Worm (Caenorhabditis elegans) whole organism, young adult: ENCODE results near the gene cdr-3.

Source experiments
- B0019.2 ChIP-seq: fragments of 200-800 bp; sonication (Bioruptor generic); conservative IDR thresholded peaks from 2 replicates; pipeline ENCODE4 v1.3.6; 2022; ENCODE audit warnings: missing genetic modification reagents, missing genetic modification characterization, missing compliant biosample characterization
- B0336.3 ChIP-seq: fragments of 200-800 bp; sonication (Bioruptor generic); IDR thresholded peaks from 2 replicates; pipeline ENCODE4 v1.3.6; 2022; ENCODE audit warnings: missing genetic modification characterization, missing compliant biosample characterization
- C17E4.6 ChIP-seq: fragments of 200-800 bp; sonication (Bioruptor generic); IDR thresholded peaks from 2 replicates; pipeline ENCODE4 v1.3.6; 2022; ENCODE audit warnings: missing genetic modification reagents, missing genetic modification characterization, missing compliant biosample characterization
- F37B4.10 ChIP-seq: fragments of 200-800 bp; sonication (Bioruptor generic); IDR thresholded peaks from 2 replicates; pipeline ENCODE4 v1.3.6; 2022; ENCODE audit warnings: missing genetic modification characterization, missing compliant biosample characterization
- F57A8.1 ChIP-seq: fragments of 200-800 bp; sonication (Bioruptor generic); optimal IDR thresholded peaks from 2 replicates; lab custom pipeline; 2018; ENCODE audit warnings: mild to moderate bottlenecking, missing genetic modification characterization, moderate library complexity, missing compliant biosample characterization
- K12H6.12 ChIP-seq: fragments of 200-800 bp; sonication (Bioruptor generic); optimal IDR thresholded peaks from 2 replicates; lab custom pipeline; 2018; ENCODE audit warnings: mild to moderate bottlenecking, missing genetic modification characterization, missing compliant biosample characterization
- T07F8.4 ChIP-seq: sonication (generic microtip); optimal IDR thresholded peaks from 2 replicates; lab custom pipeline; 2016; ENCODE audit warnings: mild to moderate bottlenecking, missing genetic modification characterization, moderate library complexity, missing compliant biosample characterization
- T26A5.8 ChIP-seq: sonication (generic microtip); optimal IDR thresholded peaks from 2 replicates; lab custom pipeline; 2016; ENCODE audit warnings: missing genetic modification characterization, missing compliant biosample characterization
- Y53G8AR.9 ChIP-seq: fragments of 200-800 bp; sonication (Bioruptor generic); conservative IDR thresholded peaks from 2 replicates; pipeline ENCODE4 v1.3.6; 2022; ENCODE audit warnings: missing genetic modification reagents, missing genetic modification characterization, missing compliant biosample characterization
- Y79H2A.3 ChIP-seq: fragments of 200-800 bp; sonication (Bioruptor generic); conservative IDR thresholded peaks from 2 replicates; pipeline ENCODE4 v1.3.6; 2022; ENCODE audit warnings: missing genetic modification reagents, missing genetic modification characterization, missing compliant biosample characterization
- bed-2 ChIP-seq: fragments of 200-800 bp; sonication (Bioruptor generic); IDR thresholded peaks from 2 replicates; pipeline ENCODE4 v1.3.6; 2022; ENCODE audit warnings: missing genetic modification reagents, missing genetic modification characterization, missing compliant biosample characterization
- ccch-3 ChIP-seq: fragments of 200-800 bp; sonication (Bioruptor generic); optimal IDR thresholded peaks from 2 replicates; lab custom pipeline; 2018; ENCODE audit warnings: mild to moderate bottlenecking, missing genetic modification characterization, missing compliant biosample characterization
- cebp-1 ChIP-seq, 2 experiments: fragments of 200-800 bp in 1 of 2; sonication (Bioruptor generic) in 1 of 2; sonication (generic microtip) in 1 of 2; IDR thresholded peaks in 1 of 2; optimal IDR thresholded peaks in 1 of 2; 2 replicates each; pipeline versions ENCODE4 v1.3.6 to Lab custom; 2017 to 2022; ENCODE audit warnings: missing compliant biosample characterization in 2 of 2, missing genetic modification characterization in 2 of 2, mild to moderate bottlenecking in 1 of 2, missing genetic modification reagents in 1 of 2, moderate library complexity in 1 of 2
- ceh-27 ChIP-seq: fragments of 200-800 bp; sonication (Bioruptor generic); optimal IDR thresholded peaks from 2 replicates; lab custom pipeline; 2018; ENCODE audit warnings: mild to moderate bottlenecking, missing genetic modification characterization, moderate library complexity, missing compliant biosample characterization
- dpff-1 ChIP-seq: sonication (generic microtip); optimal IDR thresholded peaks from 2 replicates; lab custom pipeline; 2017; ENCODE audit warnings: mild to moderate bottlenecking, missing genetic modification characterization, missing compliant biosample characterization
- egl-18 ChIP-seq: fragments of 200-800 bp; sonication (Bioruptor generic); IDR thresholded peaks from 2 replicates; pipeline ENCODE4 v1.3.6; 2022; ENCODE audit warnings: missing genetic modification reagents, missing genetic modification characterization, missing compliant biosample characterization
- egl-44 ChIP-seq: fragments of 200-800 bp; sonication (Bioruptor generic); IDR thresholded peaks from 2 replicates; pipeline ENCODE4 v1.3.6; 2022; ENCODE audit warnings: missing genetic modification reagents, missing genetic modification characterization, missing compliant biosample characterization
- hlh-26 ChIP-seq: fragments of 200-800 bp; sonication (Bioruptor generic); conservative IDR thresholded peaks from 2 replicates; pipeline ENCODE4 v1.3.6; 2022; ENCODE audit warnings: missing genetic modification reagents, missing genetic modification characterization, missing compliant biosample characterization
- hmg-1.2 ChIP-seq: fragments of 200-800 bp; sonication (Bioruptor generic); IDR thresholded peaks from 2 replicates; pipeline ENCODE4 v1.3.6; 2022; ENCODE audit warnings: missing genetic modification reagents, missing genetic modification characterization, missing compliant biosample characterization
- hrde-1 ChIP-seq: sonication (generic microtip); optimal IDR thresholded peaks from 2 replicates; lab custom pipeline; 2016; ENCODE audit warnings: missing genetic modification characterization, mild to moderate bottlenecking, missing compliant biosample characterization, moderate library complexity, missing genotype, missing genetic modification reagents, borderline replicate concordance
- let-607 ChIP-seq, 2 experiments: fragments of 200-800 bp in 1 of 2; sonication (Bioruptor generic) in 1 of 2; sonication (generic microtip) in 1 of 2; optimal IDR thresholded peaks; 2 replicates each; lab custom pipeline; 2016 to 2018; ENCODE audit warnings: mild to moderate bottlenecking in 2 of 2, missing compliant biosample characterization in 2 of 2, missing genetic modification characterization in 2 of 2, moderate library complexity in 2 of 2, missing genotype in 1 of 2
- madf-8 ChIP-seq: fragments of 200-800 bp; sonication (Bioruptor generic); conservative IDR thresholded peaks from 2 replicates; pipeline ENCODE4 v1.3.6; 2022; ENCODE audit warnings: missing genetic modification reagents, missing genetic modification characterization, missing compliant biosample characterization
- mcd-1 ChIP-seq: fragments of 200-800 bp; sonication (Bioruptor generic); IDR thresholded peaks from 2 replicates; pipeline ENCODE4 v1.3.6; 2022; ENCODE audit warnings: missing genetic modification reagents, missing genetic modification characterization, missing compliant biosample characterization
- nfya-2 ChIP-seq: fragments of 200-800 bp; sonication (Bioruptor generic); IDR thresholded peaks from 2 replicates; pipeline ENCODE4 v1.3.6; 2022; ENCODE audit warnings: missing genetic modification reagents, missing genetic modification characterization, missing compliant biosample characterization
- nfyb-1 ChIP-seq: fragments of 200-800 bp; sonication (Bioruptor generic); IDR thresholded peaks from 2 replicates; pipeline ENCODE4 v1.3.6; 2022; ENCODE audit warnings: missing genetic modification reagents, missing genetic modification characterization, missing compliant biosample characterization
- nhr-120 ChIP-seq: fragments of 200-800 bp; sonication (Bioruptor generic); IDR thresholded peaks from 2 replicates; pipeline ENCODE4 v1.3.6; 2022; ENCODE audit warnings: missing genetic modification characterization, missing compliant biosample characterization
- nhr-80 ChIP-seq: sonication (generic microtip); optimal IDR thresholded peaks from 2 replicates; lab custom pipeline; 2016; ENCODE audit warnings: missing genetic modification characterization, missing compliant biosample characterization
- pha-4 ChIP-seq: fragments of 150-350 bp; sonication (generic microtip); optimal IDR thresholded peaks from 2 replicates; lab custom pipeline; 2014; ENCODE audit warnings: missing biosample characterization, missing genetic modification reagents, missing genetic modification characterization
- sdz-38 ChIP-seq: sonication (generic microtip); optimal IDR thresholded peaks from 2 replicates; lab custom pipeline; 2016; ENCODE audit warnings: missing genotype, missing genetic modification characterization, missing compliant biosample characterization
- snpc-4 ChIP-seq, 5 experiments: fragments of 150-350 bp in 1 of 5; sonication (generic microtip) in 4 of 5; optimal IDR thresholded peaks; 2 replicates each; lab custom pipeline; 2014 to 2018; ENCODE audit warnings: missing genetic modification characterization in 5 of 5, missing biosample characterization in 3 of 5, antibody characterized with exemption in 2 of 5, mild to moderate bottlenecking in 2 of 5, missing compliant biosample characterization in 2 of 5, missing genotype in 2 of 5, moderate library complexity in 2 of 5, missing genetic modification reagents in 1 of 5
- ztf-18 ChIP-seq: sonication (generic microtip); optimal IDR thresholded peaks from 2 replicates; lab custom pipeline; 2016; ENCODE audit warnings: missing genotype, mild to moderate bottlenecking, missing genetic modification characterization, missing compliant biosample characterization

cdr-3 gene

ce11 chrV:12418292-12418691, 1.1 kb upstream of the cdr-3 start, which contains the start of gene C54D10.3:
TSS of gene C54D10.3 (plus strand) at chrV:12418592.
- TF ChIP-seq ztf-18 (tag; lab: Kevin White, UChicago) (no peak), pha-4 (tag; lab: Kevin White, UChicago) (no peak), nhr-120 (GFP tag; lab: Robert Waterston, UW) (no peak)

DNA sequence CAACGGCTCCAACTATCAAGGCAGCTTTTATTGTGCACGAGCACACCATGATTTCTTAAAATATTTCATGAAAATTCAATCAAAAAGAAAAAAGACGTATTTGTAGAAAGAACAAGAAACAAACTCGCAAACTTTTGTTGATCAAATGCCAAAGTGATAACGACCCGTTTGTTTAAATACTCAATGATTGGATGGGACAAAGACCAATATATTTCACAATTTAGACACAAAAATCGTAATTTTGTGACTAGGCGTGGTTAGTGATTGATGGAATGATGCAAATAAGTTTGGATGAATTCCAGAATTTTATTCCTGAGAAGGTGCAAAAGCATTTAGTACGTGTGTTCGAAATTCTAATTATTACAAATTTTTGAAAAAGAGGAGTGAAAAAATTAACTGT, 1.5 kb downstream of the cdr-3 start, which contains the start of gene cdr-2:
TSS of gene cdr-2 (minus strand) at position 54 of the 400 bp plus-strand sequence.
- TF ChIP-seq nhr-80 (tag; lab: Kevin White, UChicago) (peak; percentile 73), cebp-1 (GFP tag; IDR thresholded peaks at IDR 0.05; lab: Robert Waterston, UW) (peak; percentile 47; the same call in 1 of the 2 replicates), cebp-1 (tag; optimal IDR thresholded peaks at IDR 0.05; lab: Kevin White, UChicago) (no peak), F57A8.1 (GFP tag; lab: Kevin White, UChicago) (no peak)

- no peak for TF ChIP-seq B0336.3 (GFP tag; lab: Robert Waterston, UW)
- TF ChIP-seq nhr-80 (tag; lab: Kevin White, UChicago) = peak; percentile 0
Observed at ce11 chrV:12414362-12414761, 2.8 kb downstream of the cdr-3 start.

DNA sequence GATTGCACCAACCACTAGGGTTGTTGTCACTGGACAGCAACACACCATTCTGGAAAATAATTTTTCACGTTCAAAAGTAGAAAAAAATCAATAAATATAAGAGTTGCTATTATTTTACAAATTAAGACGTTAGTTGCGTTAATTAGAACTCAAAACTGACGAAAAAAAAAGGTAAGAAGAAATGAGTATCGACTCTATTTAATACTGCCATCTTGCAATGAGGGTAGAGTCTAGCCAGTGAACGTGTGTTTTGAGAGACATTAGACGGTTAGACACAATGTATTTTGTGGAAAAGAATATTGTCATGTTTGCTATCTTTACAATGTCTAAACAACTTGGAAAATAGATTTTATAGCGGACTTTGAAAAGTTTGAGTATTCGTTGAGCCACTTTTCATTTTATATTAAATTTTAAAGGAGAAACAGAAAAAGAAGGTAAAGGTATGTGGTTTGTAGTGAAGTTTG, 3.5 kb downstream of the cdr-3 start, which contains the start of gene cdr-6:
TSS of gene cdr-6 (minus strand) at position 51 of the 464 bp plus-strand sequence.
- TF ChIP-seq nhr-80 (tag; lab: Kevin White, UChicago) (peak; percentile 15), ccch-3 (GFP tag; lab: Kevin White, UChicago) (no peak), Y53G8AR.9 (no peak), hmg-1.2 (peak; percentile 44; the same call in 1 of the 2 replicates)

DNA sequence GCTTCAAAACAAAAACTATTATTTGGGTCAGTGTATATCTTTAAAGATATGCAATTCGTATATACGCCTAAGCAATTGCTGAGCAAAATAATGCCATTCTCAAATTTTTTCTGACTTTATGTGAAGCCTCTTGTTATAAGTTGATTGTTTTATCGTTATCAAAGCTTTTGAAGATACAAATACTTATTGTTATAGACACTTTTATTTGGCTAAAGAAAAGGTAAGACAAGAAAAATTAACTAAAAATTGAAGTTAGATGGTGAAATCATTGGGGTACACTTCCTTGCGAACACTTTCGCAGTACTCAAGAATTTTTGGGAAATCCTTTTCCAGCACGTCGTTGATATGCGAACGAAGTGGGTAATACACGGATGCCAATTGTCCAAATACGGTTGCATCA, 4.9 kb downstream of the cdr-3 start:
- TF ChIP-seq dpff-1 (tag; lab: Kevin White, UChicago) = no peak
- TF ChIP-seq nfyb-1 (GFP tag; lab: Robert Waterston, UW) = no peak
- no peak for TF ChIP-seq ceh-27 (GFP tag; lab: Kevin White, UChicago)
- TF ChIP-seq B0019.2 (GFP tag; lab: Robert Waterston, UW) = no peak
- no peak for TF ChIP-seq hrde-1
- TF ChIP-seq F37B4.10 (GFP tag; lab: Robert Waterston, UW) = no peak
- TF ChIP-seq nfya-2 (GFP tag; lab: Robert Waterston, UW) = no peak
- TF ChIP-seq pha-4 (tag; lab: Kevin White, UChicago) = no peak
- no peak for TF ChIP-seq mcd-1 (GFP tag; lab: Robert Waterston, UW)

ce11 chrV:12411909-12412308, 5.3 kb downstream of the cdr-3 start, which contains the start of gene cdr-7:
TSS of gene cdr-7 (minus strand) at chrV:12412113.
- TF ChIP-seq C17E4.6 (GFP tag; lab: Robert Waterston, UW) = no peak
- no peak for TF ChIP-seq egl-18 (GFP tag; lab: Robert Waterston, UW)
- no peak for TF ChIP-seq hlh-26 (GFP tag; lab: Robert Waterston, UW)
- no peak for TF ChIP-seq T07F8.4
- no peak for TF ChIP-seq Y79H2A.3
- TF ChIP-seq bed-2 (GFP tag; lab: Robert Waterston, UW) = no peak
- no peak for TF ChIP-seq K12H6.12 (tag; lab: Kevin White, UChicago)
- no peak for TF ChIP-seq sdz-38 (tag; lab: Kevin White, UChicago)
- no peak for TF ChIP-seq snpc-4 (GFP tag; optimal IDR thresholded peaks at IDR 0.05; lab: Kevin White, UChicago)
- no peak for TF ChIP-seq snpc-4 (tag; optimal IDR thresholded peaks at IDR 0.05; lab: Kevin White, UChicago)
- TF ChIP-seq T26A5.8 (tag; lab: Kevin White, UChicago) = no peak
- no peak for TF ChIP-seq hmg-1.2
- TF ChIP-seq let-607 (tag; optimal IDR thresholded peaks at IDR 0.05; lab: Kevin White, UChicago) = no peak
- TF ChIP-seq dpff-1 (tag; lab: Kevin White, UChicago) = no peak
- no peak for TF ChIP-seq egl-44 (GFP tag; lab: Robert Waterston, UW)
- TF ChIP-seq madf-8 (GFP tag; lab: Robert Waterston, UW) = no peak
- TF ChIP-seq, all 124 proteins: peak for 0
